Worm (Caenorhabditis elegans) whole organism, L2 larva: Measurements from ENCODE around the gene enu-3.2.
A peak's percentile ranks its signal among the peaks of the same experiment; 100 is the strongest.
"Not testable (repeated sequence)": the region's sequence is repeated elsewhere in the genome, so short reads cannot be mapped to it uniquely, and the experiment has no call there.

Experiments used
- C34F6.9 ChIP-seq: fragments of 150-350 bp; optimal IDR thresholded peaks from 2 replicates; lab custom pipeline; 2014; ENCODE audit warnings: missing biosample characterization, missing genetic modification characterization
- F13H6.1 ChIP-seq: sonication (generic microtip); optimal IDR thresholded peaks from 2 replicates; lab custom pipeline; 2016; ENCODE audit warnings: missing genetic modification characterization, missing compliant biosample characterization
- R02D3.7 ChIP-seq: fragments of 150-350 bp; optimal IDR thresholded peaks from 2 replicates; lab custom pipeline; 2014; ENCODE audit warnings: missing biosample characterization, missing genetic modification characterization
- Y55F3AM.14 ChIP-seq: fragments of 200-800 bp; sonication (Bioruptor generic); optimal IDR thresholded peaks from 2 replicates; lab custom pipeline; 2018; ENCODE audit warnings: mild to moderate bottlenecking, missing genetic modification characterization, missing compliant biosample characterization
- ZK546.5 ChIP-seq: sonication (generic microtip); optimal IDR thresholded peaks from 2 replicates; lab custom pipeline; 2017; ENCODE audit warnings: missing biosample characterization, missing genetic modification characterization
- aly-2 ChIP-seq: fragments of 150-350 bp; optimal IDR thresholded peaks from 2 replicates; lab custom pipeline; 2014; ENCODE audit warnings: missing biosample characterization, missing genetic modification characterization
- ama-1 ChIP-seq: fragments of 150-350 bp; optimal IDR thresholded peaks from 2 replicates; lab custom pipeline; 2018; ENCODE audit warnings: inconsistent platforms
- blmp-1 ChIP-seq: sonication (generic microtip); optimal IDR thresholded peaks from 2 replicates; lab custom pipeline; 2017; ENCODE audit warnings: missing genetic modification characterization, mild to moderate bottlenecking, missing compliant biosample characterization, antibody characterized with exemption, moderate library complexity; ENCODE audit not compliant: insufficient read depth
- ceh-82 ChIP-seq: fragments of 150-350 bp; optimal IDR thresholded peaks from 2 replicates; lab custom pipeline; 2014; ENCODE audit warnings: missing biosample characterization, missing genetic modification characterization
- crh-2 ChIP-seq: sonication (generic microtip); optimal IDR thresholded peaks from 2 replicates; lab custom pipeline; 2017; ENCODE audit warnings: missing biosample characterization, missing genetic modification characterization
- dmd-4 ChIP-seq: sonication (generic microtip); optimal IDR thresholded peaks from 2 replicates; lab custom pipeline; 2017; ENCODE audit warnings: missing biosample characterization, missing genetic modification characterization
- fos-1 ChIP-seq: fragments of 150-350 bp; optimal IDR thresholded peaks from 2 replicates; lab custom pipeline; 2014; ENCODE audit warnings: missing biosample characterization, missing genetic modification characterization
- gmeb-1 ChIP-seq: fragments of 150-350 bp; optimal IDR thresholded peaks from 2 replicates; lab custom pipeline; 2014; ENCODE audit warnings: missing biosample characterization, missing genetic modification characterization
- lin-13 ChIP-seq: fragments of 150-350 bp; optimal IDR thresholded peaks from 2 replicates; lab custom pipeline; 2014; ENCODE audit warnings: missing biosample characterization, missing genetic modification reagents, missing genetic modification characterization
- lin-39 ChIP-seq: fragments of 150-350 bp; optimal IDR thresholded peaks from 2 replicates; lab custom pipeline; 2014; ENCODE audit warnings: missing biosample characterization, missing genetic modification reagents, missing genetic modification characterization
- lsy-2 ChIP-seq, 2 experiments: fragments of 150-350 bp in 1 of 2; sonication (generic microtip) in 1 of 2; optimal IDR thresholded peaks; 2 replicates each; lab custom pipeline; 2014 to 2017; ENCODE audit warnings: missing biosample characterization in 2 of 2, missing genetic modification characterization in 2 of 2
- mab-5 ChIP-seq: fragments of 150-350 bp; optimal IDR thresholded peaks from 2 replicates; lab custom pipeline; 2014; ENCODE audit warnings: missing biosample characterization, missing genetic modification characterization
- mdl-1 ChIP-seq, 2 experiments: fragments of 150-350 bp in 1 of 2; sonication (generic microtip) in 1 of 2; optimal IDR thresholded peaks; 2 replicates each; lab custom pipeline; 2017; ENCODE audit warnings: missing biosample characterization in 2 of 2, missing genetic modification characterization in 2 of 2
- nhr-10 ChIP-seq: sonication (generic microtip); optimal IDR thresholded peaks from 2 replicates; lab custom pipeline; 2017; ENCODE audit warnings: missing biosample characterization, missing genetic modification characterization
- nhr-11 ChIP-seq: fragments of 150-350 bp; optimal IDR thresholded peaks from 2 replicates; lab custom pipeline; 2014; ENCODE audit warnings: missing biosample characterization, missing genetic modification characterization
- nhr-12 ChIP-seq: fragments of 150-350 bp; optimal IDR thresholded peaks from 2 replicates; lab custom pipeline; 2014; ENCODE audit warnings: missing biosample characterization, missing genetic modification characterization
- nhr-129 ChIP-seq: fragments of 150-350 bp; optimal IDR thresholded peaks from 2 replicates; lab custom pipeline; 2014; ENCODE audit warnings: missing biosample characterization, missing genetic modification characterization
- nhr-21 ChIP-seq: fragments of 150-350 bp; optimal IDR thresholded peaks from 2 replicates; lab custom pipeline; 2014; ENCODE audit warnings: missing biosample characterization, missing genetic modification characterization
- nhr-23 ChIP-seq: fragments of 150-350 bp; optimal IDR thresholded peaks from 2 replicates; lab custom pipeline; 2014; ENCODE audit warnings: missing biosample characterization, missing genetic modification reagents, missing genetic modification characterization
- nhr-25 ChIP-seq: fragments of 150-350 bp; sonication (generic microtip); optimal IDR thresholded peaks from 3 replicates; lab custom pipeline; 2014; ENCODE audit warnings: missing biosample characterization, missing genetic modification characterization
- nhr-6 ChIP-seq: fragments of 150-350 bp; optimal IDR thresholded peaks from 2 replicates; lab custom pipeline; 2014; ENCODE audit warnings: missing biosample characterization, missing genetic modification characterization
- peb-1 ChIP-seq: fragments of 150-350 bp; optimal IDR thresholded peaks from 2 replicates; lab custom pipeline; 2014; ENCODE audit warnings: missing biosample characterization, missing genetic modification characterization
- sma-3 ChIP-seq: sonication (generic microtip); optimal IDR thresholded peaks from 2 replicates; lab custom pipeline; 2016; ENCODE audit warnings: missing genetic modification reagents, missing genetic modification characterization, missing compliant biosample characterization
- sma-9 ChIP-seq, 2 experiments: fragments of 150-350 bp in 1 of 2; sonication (generic microtip) in 1 of 2; optimal IDR thresholded peaks; 2 replicates each; lab custom pipeline; 2014 to 2016; ENCODE audit warnings: missing genetic modification characterization in 2 of 2, mild to moderate bottlenecking in 1 of 2, missing biosample characterization in 1 of 2, missing compliant biosample characterization in 1 of 2, missing genetic modification reagents in 1 of 2, moderate library complexity in 1 of 2
- snpc-4 ChIP-seq: fragments of 150-350 bp; optimal IDR thresholded peaks from 2 replicates; lab custom pipeline; 2014; ENCODE audit warnings: missing biosample characterization, missing genetic modification characterization
- unc-55 ChIP-seq: fragments of 150-350 bp; sonication (generic microtip); optimal IDR thresholded peaks from 3 replicates; lab custom pipeline; 2014; ENCODE audit warnings: missing biosample characterization, missing genetic modification reagents, missing genetic modification characterization
- unc-62 ChIP-seq: fragments of 150-350 bp; optimal IDR thresholded peaks from 2 replicates; lab custom pipeline; 2014; ENCODE audit warnings: missing biosample characterization, missing genetic modification reagents, missing genetic modification characterization
- zag-1 ChIP-seq: fragments of 150-350 bp; optimal IDR thresholded peaks from 2 replicates; lab custom pipeline; 2014; ENCODE audit warnings: missing biosample characterization, missing genetic modification characterization
- ztf-4 ChIP-seq: fragments of 150-350 bp; optimal IDR thresholded peaks from 2 replicates; lab custom pipeline; 2014; ENCODE audit warnings: missing biosample characterization, missing genetic modification characterization

Gene enu-3.2

ce11 chrIII:4748666-4749065 lies 36.4 kb downstream of the enu-3.2 start:
- TF ChIP-seq ztf-4 (no peak), mab-5 (tag; lab: Kevin White, UChicago) (no peak), sma-3 (GFP tag; lab: Kevin White, UChicago) (no peak), lsy-2 (tag; optimal IDR thresholded peaks at IDR 0.05; lab: Kevin White, UChicago) (no peak), dmd-4 (tag; lab: Kevin White, UChicago) (no peak), unc-62 (GFP tag; lab: Kevin White, UChicago) (no peak), crh-2 (tag; lab: Kevin White, UChicago) (no peak), ama-1 (lab: Kevin White, UChicago) (no peak), snpc-4 (tag; lab: Kevin White, UChicago) (no peak)

- TF ChIP-seq mab-5 (tag; lab: Kevin White, UChicago): no peak
- TF ChIP-seq lin-13 (GFP tag; lab: Kevin White, UChicago): no peak
- no peak for TF ChIP-seq nhr-21 (tag; lab: Kevin White, UChicago)
- no peak for TF ChIP-seq nhr-12 (tag; lab: Kevin White, UChicago)
- no peak for TF ChIP-seq ama-1 (lab: Kevin White, UChicago)
- TF ChIP-seq fos-1: no peak
- no peak for TF ChIP-seq ceh-82
- no peak for TF ChIP-seq blmp-1 (tag; lab: Kevin White, UChicago)
- no peak for TF ChIP-seq aly-2 (tag; lab: Kevin White, UChicago)
- no peak for TF ChIP-seq nhr-23 (tag; lab: Kevin White, UChicago)
- no peak for TF ChIP-seq sma-9 (GFP tag; optimal IDR thresholded peaks at IDR 0.05; lab: Kevin White, UChicago)
- TF ChIP-seq sma-9 (tag; optimal IDR thresholded peaks at IDR 0.05; lab: Kevin White, UChicago): no peak
- TF ChIP-seq Y55F3AM.14 (GFP tag; lab: Kevin White, UChicago): no peak
- TF ChIP-seq snpc-4 (tag; lab: Kevin White, UChicago): no peak
- no peak for TF ChIP-seq nhr-10 (tag; lab: Kevin White, UChicago)
- TF ChIP-seq F13H6.1 (tag; lab: Kevin White, UChicago): no peak
Measured at ce11 chrIII:4748109-4748508, 36.9 kb downstream of the enu-3.2 start, which contains the start of gene col-89. col-89 (plus strand) TSS chrIII:4748127.

ce11 chrIII:4745934-4746333 lies 39.1 kb downstream of the enu-3.2 start, which contains the start of gene F17C8.6:
F17C8.6 (minus strand) TSS chrIII:4746034.
- no peak for TF ChIP-seq Y55F3AM.14 (GFP tag; lab: Kevin White, UChicago)
- no peak for TF ChIP-seq gmeb-1 (tag; lab: Kevin White, UChicago)
- TF ChIP-seq sma-9 (GFP tag; optimal IDR thresholded peaks at IDR 0.05; lab: Kevin White, UChicago): no peak
- no peak for TF ChIP-seq sma-9 (tag; optimal IDR thresholded peaks at IDR 0.05; lab: Kevin White, UChicago)
- TF ChIP-seq nhr-6 (tag; lab: Kevin White, UChicago): no peak
- TF ChIP-seq mab-5 (tag; lab: Kevin White, UChicago): no peak
- no peak for TF ChIP-seq ceh-82
- TF ChIP-seq nhr-25 (tag; lab: Kevin White, UChicago): no peak

ce11 chrIII:4742620-4743019 lies 42.4 kb downstream of the enu-3.2 start, which contains the start of gene twk-6:
twk-6 (plus strand) TSS chrIII:4742920.
- not testable (repeated sequence) for TF ChIP-seq R02D3.7 (tag; lab: Kevin White, UChicago); aly-2 (tag; lab: Kevin White, UChicago); unc-55 (GFP tag; lab: Kevin White, UChicago)
- TF ChIP-seq, all 48 proteins: peak for 0; not testable (repeated sequence) for 48

- TF ChIP-seq gmeb-1 (tag; lab: Kevin White, UChicago) (no peak), peb-1 (tag; lab: Kevin White, UChicago) (no peak), mdl-1 (tag; optimal IDR thresholded peaks at IDR 0.05; lab: Kevin White, UChicago) (no peak), lin-39 (tag; lab: Kevin White, UChicago) (no peak), ZK546.5 (tag; lab: Kevin White, UChicago) (no peak), F13H6.1 (tag; lab: Kevin White, UChicago) (no peak), zag-1 (tag; lab: Kevin White, UChicago) (no peak), nhr-10 (tag; lab: Kevin White, UChicago) (no peak), nhr-11 (tag; lab: Kevin White, UChicago) (no peak), lsy-2 (tag; optimal IDR thresholded peaks at IDR 0.05; lab: Kevin White, UChicago) (peak in 1 of 2 experiments; percentile 28), nhr-129 (tag; lab: Kevin White, UChicago) (peak; percentile 27), aly-2 (tag; lab: Kevin White, UChicago) (no peak), crh-2 (tag; lab: Kevin White, UChicago) (peak; percentile 29), nhr-12 (tag; lab: Kevin White, UChicago) (no peak), sma-9 (GFP tag; optimal IDR thresholded peaks at IDR 0.05; lab: Kevin White, UChicago) (no peak), sma-9 (tag; optimal IDR thresholded peaks at IDR 0.05; lab: Kevin White, UChicago) (no peak), C34F6.9 (no peak), fos-1 (peak; percentile 78), sma-3 (GFP tag; lab: Kevin White, UChicago) (no peak), blmp-1 (tag; lab: Kevin White, UChicago) (no peak), unc-62 (GFP tag; lab: Kevin White, UChicago) (no peak)
Measured at ce11 chrIII:4740820-4741219, 44.2 kb downstream of the enu-3.2 start.
